Fruit fly (Drosophila melanogaster) whole organism, prepupa: ENCODE data around the gene Sce.

ENCODE experiments used
- CG10669 ChIP-seq: fragments of 200-800 bp; sonication (Bioruptor generic); optimal IDR thresholded peaks from 3 replicates; lab custom pipeline; 2018; ENCODE audit warnings: missing biosample characterization, mild to moderate bottlenecking, missing genetic modification characterization, moderate library complexity
- CG11762 ChIP-seq: fragments of 200-800 bp; sonication (Bioruptor generic); optimal IDR thresholded peaks from 3 replicates; lab custom pipeline; 2016; ENCODE audit warnings: missing biosample characterization, missing genetic modification characterization; ENCODE audit not compliant: insufficient read depth
- CG11902 ChIP-seq: fragments of 200-800 bp; sonication (Bioruptor generic); optimal IDR thresholded peaks from 3 replicates; lab custom pipeline; 2016; ENCODE audit warnings: missing biosample characterization, missing genetic modification characterization
- CG15336 ChIP-seq: fragments of 200-800 bp; sonication (Bioruptor generic); IDR thresholded peaks from 2 replicates; pipeline ENCODE4 v1.3.6; 2022; ENCODE audit warnings: missing biosample characterization, missing genetic modification characterization
- CG1621 ChIP-seq: fragments of 200-800 bp; sonication (Bioruptor generic); optimal IDR thresholded peaks from 3 replicates; lab custom pipeline; 2018; ENCODE audit warnings: missing biosample characterization, mild to moderate bottlenecking, missing genetic modification characterization
- CG31627 ChIP-seq: fragments of 200-800 bp; sonication (Bioruptor generic); optimal IDR thresholded peaks from 3 replicates; lab custom pipeline; 2016; ENCODE audit warnings: missing biosample characterization, missing genetic modification characterization
- CG6854 ChIP-seq: fragments of 200-800 bp; sonication (Bioruptor generic); optimal IDR thresholded peaks from 2 replicates; lab custom pipeline; 2017; ENCODE audit warnings: missing biosample characterization, mild to moderate bottlenecking, missing genetic modification characterization
- CG8119 ChIP-seq: fragments of 200-800 bp; sonication (Bioruptor generic); IDR thresholded peaks from 3 replicates; pipeline ENCODE4 v1.3.6; 2022; ENCODE audit warnings: missing biosample characterization, missing genetic modification characterization
- CG8632 ChIP-seq: fragments of 200-800 bp; sonication (Bioruptor generic); optimal IDR thresholded peaks from 3 replicates; lab custom pipeline; 2016; ENCODE audit warnings: missing biosample characterization, missing genetic modification characterization
- Eip75B ChIP-seq: fragments of 200-800 bp; sonication (Bioruptor generic); optimal IDR thresholded peaks from 3 replicates; lab custom pipeline; 2016; ENCODE audit warnings: missing biosample characterization, missing genetic modification characterization
- Eip78C ChIP-seq: fragments of 200-800 bp; sonication (Bioruptor generic); peaks from one replicate; lab custom pipeline; 2016; ENCODE audit warnings: missing biosample characterization, missing genetic modification characterization
- Eip93F ChIP-seq: fragments of 200-800 bp; sonication (Bioruptor generic); optimal IDR thresholded peaks from 2 replicates; lab custom pipeline; 2016; ENCODE audit warnings: missing biosample characterization, mild to moderate bottlenecking, missing genetic modification characterization
- Ets96B ChIP-seq: fragments of 200-800 bp; optimal IDR thresholded peaks from 2 replicates; lab custom pipeline; 2019; ENCODE audit warnings: missing biosample characterization, mild to moderate bottlenecking, missing genetic modification characterization, moderate library complexity
- Gug ChIP-seq: fragments of 200-800 bp; sonication (Bioruptor generic); IDR thresholded peaks from 2 replicates; pipeline ENCODE4 v1.3.6; 2022; ENCODE audit warnings: missing biosample characterization, missing genetic modification characterization
- Lpt ChIP-seq: fragments of 200-800 bp; sonication (Bioruptor generic); optimal IDR thresholded peaks from 3 replicates; lab custom pipeline; 2016; ENCODE audit warnings: missing biosample characterization, missing genetic modification characterization
- OdsH ChIP-seq: fragments of 200-800 bp; sonication (Bioruptor generic); optimal IDR thresholded peaks from 3 replicates; lab custom pipeline; 2016; ENCODE audit warnings: missing biosample characterization, missing genetic modification characterization
- Smox ChIP-seq: fragments of 200-800 bp; sonication (Bioruptor generic); optimal IDR thresholded peaks from 3 replicates; lab custom pipeline; 2016; ENCODE audit warnings: missing biosample characterization, missing genetic modification characterization
- Sox102F ChIP-seq: fragments of 200-800 bp; sonication (Bioruptor generic); optimal IDR thresholded peaks from 2 replicates; lab custom pipeline; 2016; ENCODE audit warnings: missing biosample characterization, mild to moderate bottlenecking, missing genetic modification characterization
- Sox14 ChIP-seq: fragments of 200-800 bp; sonication (Bioruptor generic); optimal IDR thresholded peaks from 3 replicates; lab custom pipeline; 2016; ENCODE audit warnings: missing biosample characterization, missing genetic modification characterization
- cyc ChIP-seq: fragments of 200-800 bp; sonication (Bioruptor generic); optimal IDR thresholded peaks from 3 replicates; lab custom pipeline; 2016; ENCODE audit warnings: missing biosample characterization, missing genetic modification characterization
- dac ChIP-seq: fragments of 200-800 bp; sonication (Bioruptor generic); optimal IDR thresholded peaks from 2 replicates; lab custom pipeline; 2017; ENCODE audit warnings: missing biosample characterization, mild to moderate bottlenecking, missing genetic modification characterization
- dsx ChIP-seq: fragments of 200-800 bp; optimal IDR thresholded peaks from 3 replicates; lab custom pipeline; 2019; ENCODE audit warnings: missing biosample characterization, mild to moderate bottlenecking, missing genetic modification characterization, moderate library complexity; ENCODE audit not compliant: poor library complexity, severe bottlenecking
- eg ChIP-seq: fragments of 200-800 bp; sonication (Bioruptor generic); IDR thresholded peaks from 3 replicates; pipeline ENCODE4 v1.3.6; 2022; ENCODE audit warnings: missing biosample characterization, missing genetic modification characterization
- esn ChIP-seq: fragments of 200-800 bp; sonication (Bioruptor generic); optimal IDR thresholded peaks from 2 replicates; lab custom pipeline; 2016; ENCODE audit warnings: missing biosample characterization, mild to moderate bottlenecking, missing genetic modification characterization, moderate library complexity
- fkh ChIP-seq: fragments of 200-800 bp; sonication (Bioruptor generic); optimal IDR thresholded peaks from 3 replicates; lab custom pipeline; 2017; ENCODE audit warnings: missing biosample characterization, mild to moderate bottlenecking, missing genetic modification characterization, moderate library complexity
- lz ChIP-seq: fragments of 200-800 bp; sonication (Bioruptor generic); optimal IDR thresholded peaks from 3 replicates; lab custom pipeline; 2016; ENCODE audit warnings: missing biosample characterization, missing genetic modification characterization
- pdm3 ChIP-seq: fragments of 200-800 bp; sonication (Bioruptor generic); optimal IDR thresholded peaks from 3 replicates; lab custom pipeline; 2016; ENCODE audit warnings: missing biosample characterization, missing genetic modification characterization
- ss ChIP-seq, 2 experiments: fragments of 200-800 bp; sonication (Bioruptor generic); optimal IDR thresholded peaks; 2 replicates in 1 of 2; 3 replicates in 1 of 2; lab custom pipeline; 2017 to 2018; ENCODE audit warnings: mild to moderate bottlenecking in 2 of 2, missing biosample characterization in 2 of 2, missing genetic modification characterization in 2 of 2, moderate library complexity in 1 of 2
- svp ChIP-seq: fragments of 200-800 bp; sonication (Bioruptor generic); peaks from one replicate; lab custom pipeline; 2016; ENCODE audit warnings: missing biosample characterization, missing genetic modification characterization
- topi ChIP-seq: fragments of 200-800 bp; sonication (Bioruptor generic); optimal IDR thresholded peaks from 3 replicates; lab custom pipeline; 2016; ENCODE audit warnings: missing biosample characterization, missing genetic modification characterization
- vri ChIP-seq: fragments of 200-800 bp; sonication (Bioruptor generic); optimal IDR thresholded peaks from 3 replicates; lab custom pipeline; 2016; ENCODE audit warnings: missing biosample characterization, mild to moderate bottlenecking, missing genetic modification characterization

Sce gene

DNA sequence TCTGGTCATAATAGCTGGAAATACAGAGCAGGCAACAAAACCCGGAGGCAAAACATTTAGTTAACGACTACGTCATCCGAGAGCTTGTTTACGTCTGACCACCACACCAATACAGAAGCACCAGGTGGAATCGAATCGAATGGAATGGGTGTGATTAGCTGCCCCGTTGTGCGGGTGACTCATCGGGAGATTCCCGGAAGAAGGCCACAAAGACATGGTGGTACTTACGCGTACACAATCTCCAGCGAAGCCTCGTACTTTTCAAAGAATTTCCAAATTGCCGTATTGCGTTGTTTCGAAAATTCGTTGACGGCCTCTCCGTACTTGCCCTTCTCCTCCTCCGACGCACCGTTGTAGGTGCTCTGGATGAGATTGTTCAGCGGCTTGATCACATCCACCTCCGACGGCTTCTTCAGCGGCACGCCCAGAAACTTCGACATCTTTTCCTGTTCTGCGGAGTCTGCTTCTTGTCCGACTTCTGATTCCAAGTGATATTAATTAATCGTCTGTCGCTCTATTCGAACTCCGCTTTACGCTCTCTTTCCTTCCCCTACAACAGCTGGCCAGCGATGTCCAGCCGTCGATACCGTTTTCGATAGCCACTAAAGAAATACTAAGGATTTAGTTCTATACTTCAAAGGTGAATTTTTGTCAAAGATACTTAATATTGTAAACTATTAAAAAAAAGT, 17.9 kb upstream of the Sce start, which contains the start of gene ALiX:
Gene ALiX, minus strand, starts transcription at position 571 of the 689 bp plus-strand sequence.
- no peak for TF ChIP-seq dac (GFP tag; lab: Kevin White, UChicago)
- peak; percentile 26; the same call in 1 of the 2 replicates for TF ChIP-seq CG15336 (GFP tag; lab: Robert Waterston, UW)
- peak; percentile 54 for TF ChIP-seq Eip78C (GFP tag; lab: Kevin White, UChicago)
- TF ChIP-seq esn (GFP tag; lab: Kevin White, UChicago): peak; percentile 31

DNA sequence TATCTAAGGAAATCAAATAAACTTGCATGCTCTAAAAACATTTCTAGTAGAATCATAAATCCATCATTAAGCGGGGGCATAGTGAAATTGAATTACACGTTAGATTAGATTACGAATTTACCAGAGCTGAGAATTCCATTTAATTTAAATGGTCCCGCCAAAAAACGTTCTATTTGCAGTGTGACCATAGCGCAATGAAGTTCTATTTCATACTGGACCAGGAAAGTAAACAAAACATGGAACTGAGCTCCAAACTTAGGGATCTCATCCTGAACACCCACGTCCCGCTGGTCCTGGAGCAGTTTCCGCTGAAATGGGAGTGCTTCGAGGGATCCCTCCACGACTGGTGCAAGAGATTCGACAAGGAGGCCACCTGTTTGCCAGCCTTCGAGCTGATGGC, 13.2 kb upstream of the Sce start, which contains the start of gene HSPBAP1:
Gene HSPBAP1, plus strand, starts transcription at position 217 of the 400 bp plus-strand sequence.
- no peak for TF ChIP-seq CG10669 (GFP tag; lab: Kevin White, UChicago)
- TF ChIP-seq Ets96B (tag; lab: Kevin White, UChicago): no peak
- TF ChIP-seq Lpt (GFP tag; lab: Kevin White, UChicago): no peak
- TF ChIP-seq Sox14 (GFP tag; lab: Kevin White, UChicago): no peak
- TF ChIP-seq CG1621 (tag; lab: Kevin White, UChicago): peak; percentile 19
- TF ChIP-seq fkh: peak; percentile 84
- no peak for TF ChIP-seq CG31627 (GFP tag; lab: Kevin White, UChicago)
- TF ChIP-seq eg (GFP tag; lab: Robert Waterston, UW): no peak
- TF ChIP-seq Gug (GFP tag; lab: Robert Waterston, UW): no peak
- TF ChIP-seq Eip78C (GFP tag; lab: Kevin White, UChicago): no peak
- TF ChIP-seq, all 60 proteins: peak for 2

DNA sequence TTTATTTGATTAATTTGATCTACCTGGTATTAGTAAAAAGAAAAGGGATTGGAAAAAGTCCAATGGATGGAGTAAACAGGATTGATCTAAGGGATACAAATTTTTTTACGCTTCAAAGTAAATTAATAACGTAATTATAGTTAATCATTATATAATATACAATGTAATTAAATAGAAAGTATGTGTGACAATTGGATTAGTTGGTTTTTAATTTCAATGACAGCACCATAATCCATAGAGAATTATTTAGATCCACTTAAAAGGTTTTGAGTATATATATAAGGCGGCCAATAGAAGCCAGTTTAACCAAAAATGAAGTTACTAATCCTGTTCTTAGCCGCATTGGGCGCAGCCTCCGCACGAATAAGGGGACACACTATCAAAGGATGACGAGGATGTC, 12.8 kb upstream of the Sce start, which contains the start of gene Acp98AB:
Gene Acp98AB, plus strand, starts transcription at position 301 of the 400 bp plus-strand sequence.
- no peak for TF ChIP-seq pdm3 (GFP tag; lab: Kevin White, UChicago)
- no peak for TF ChIP-seq CG6854 (GFP tag; lab: Kevin White, UChicago)
- TF ChIP-seq Eip93F (GFP tag; lab: Kevin White, UChicago): no peak
- no peak for TF ChIP-seq dsx (GFP tag; lab: Kevin White, UChicago)
- no peak for TF ChIP-seq Sox14 (GFP tag; lab: Kevin White, UChicago)
- TF ChIP-seq Eip75B: no peak
- no peak for TF ChIP-seq svp (GFP tag; lab: Kevin White, UChicago)
- TF ChIP-seq fkh: no peak
- no peak for TF ChIP-seq CG8119 (GFP tag; lab: Robert Waterston, UW)
- TF ChIP-seq CG11762 (GFP tag; lab: Kevin White, UChicago): no peak

DNA sequence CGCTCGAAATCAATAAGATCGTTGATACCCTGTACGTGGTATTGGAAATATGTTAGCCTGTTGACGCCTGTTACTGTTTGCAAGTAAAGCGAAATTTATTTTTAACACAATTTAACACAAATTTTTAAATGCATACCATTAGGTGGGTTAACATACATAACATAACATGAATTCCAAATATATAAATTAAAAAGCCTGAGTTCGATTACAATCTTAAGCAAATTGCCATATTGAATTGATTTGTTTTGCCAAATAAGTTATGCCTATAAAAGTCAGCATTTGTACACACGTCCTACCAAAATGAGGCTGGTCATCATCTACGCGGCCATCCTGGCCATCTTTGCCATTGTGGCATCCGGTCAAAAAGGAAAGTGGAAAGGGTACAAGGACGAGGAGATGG, 12.2 kb upstream of the Sce start, which contains the start of gene CG43319:
Gene CG43319, plus strand, starts transcription at position 301 of the 400 bp plus-strand sequence.
- TF ChIP-seq Eip78C (GFP tag; lab: Kevin White, UChicago) (peak; percentile 32), Smox (GFP tag; lab: Kevin White, UChicago) (no peak)

DNA sequence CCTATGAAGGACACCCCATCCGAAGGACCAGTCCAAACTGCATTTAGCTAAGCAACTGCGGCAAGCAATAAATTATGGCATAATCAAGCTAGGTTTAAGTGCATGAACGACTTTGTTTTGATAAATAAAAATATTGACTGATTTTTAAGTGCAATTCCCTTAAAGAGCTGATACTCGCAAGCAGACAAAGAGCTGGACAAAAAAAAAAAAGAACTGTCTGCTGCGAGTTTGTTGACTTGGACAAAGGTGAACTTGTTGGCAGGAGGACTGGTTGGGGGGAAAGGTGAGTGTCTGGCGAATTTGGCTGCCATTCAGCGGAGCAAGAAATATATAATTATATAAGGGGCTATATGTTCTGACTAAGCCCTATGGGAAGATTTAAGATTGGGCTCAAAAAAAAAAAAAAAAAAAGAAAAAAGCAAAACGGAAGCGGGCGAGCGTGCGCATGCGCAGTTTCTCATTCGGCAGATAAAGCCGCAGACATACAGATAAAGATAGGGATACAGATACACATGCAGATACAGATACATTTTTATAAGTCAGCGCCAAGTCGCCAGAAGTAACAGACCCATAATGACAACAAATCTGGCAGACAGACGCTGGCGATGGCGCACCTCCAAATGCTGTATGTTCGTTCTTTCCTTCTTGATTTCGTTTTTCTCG, 10.9 kb upstream of the Sce start:
- TF ChIP-seq lz (GFP tag; lab: Kevin White, UChicago) (no peak), CG8632 (GFP tag; lab: Kevin White, UChicago) (no peak), Eip78C (GFP tag; lab: Kevin White, UChicago) (peak; percentile 55), vri (GFP tag; lab: Kevin White, UChicago) (peak; percentile 62), svp (GFP tag; lab: Kevin White, UChicago) (peak; percentile 52), ss (GFP tag; optimal IDR thresholded peaks at IDR 0.05; lab: Kevin White, UChicago) (peak in 1 of 2 experiments; percentile 75), topi (GFP tag; lab: Kevin White, UChicago) (no peak), CG11902 (GFP tag; lab: Kevin White, UChicago) (no peak), cyc (GFP tag; lab: Kevin White, UChicago) (no peak), Smox (GFP tag; lab: Kevin White, UChicago) (no peak), Sox102F (GFP tag; lab: Kevin White, UChicago) (peak; percentile 25), OdsH (no peak)
